Fruit fly (Drosophila melanogaster): ENCODE results near the gene CG7203.

- TF ChIP-seq h (optimal IDR thresholded peaks at IDR 0.05) (no peak), psq (optimal IDR thresholded peaks at IDR 0.05) (no peak), Sin3A (optimal IDR thresholded peaks at IDR 0.05) (no peak), ttk (optimal IDR thresholded peaks at IDR 0.05) (no peak), Myc (optimal IDR thresholded peaks at IDR 0.05) (no peak)
These were observed 22.3 kb upstream of the CG7203 start for dm6 chr2L:7775260-7775659.

Measured in Kc167 (cell line).